Worm (Caenorhabditis elegans) whole organism, late embryonic: ENCODE data around the gene K01A2.6.

Experiments
- ceh-45 ChIP-seq: fragments of 200-800 bp; sonication (Bioruptor generic); IDR thresholded peaks from 2 replicates; pipeline ENCODE4 v1.3.6; 2022; ENCODE audit warnings: missing genetic modification reagents, missing genetic modification characterization, missing compliant biosample characterization
- ceh-6 ChIP-seq: fragments of 200-800 bp; sonication (Bioruptor generic); optimal IDR thresholded peaks from 2 replicates; lab custom pipeline; 2018; ENCODE audit warnings: mild to moderate bottlenecking, missing genetic modification characterization, missing compliant biosample characterization
- hlh-6 ChIP-seq: sonication (generic microtip); optimal IDR thresholded peaks from 2 replicates; lab custom pipeline; 2016; ENCODE audit warnings: missing genotype, missing genetic modification characterization, missing compliant biosample characterization
- npax-4 ChIP-seq: sonication (generic microtip); optimal IDR thresholded peaks from 2 replicates; lab custom pipeline; 2016; ENCODE audit warnings: missing genetic modification characterization, missing compliant biosample characterization
- pax-1 ChIP-seq: fragments of 150-350 bp; optimal IDR thresholded peaks from 2 replicates; lab custom pipeline; 2014; ENCODE audit warnings: missing biosample characterization, missing genetic modification characterization
- pha-4 ChIP-seq: fragments of 150-350 bp; optimal IDR thresholded peaks from 2 replicates; lab custom pipeline; 2018; ENCODE audit warnings: missing biosample characterization, missing genetic modification reagents, missing genetic modification characterization
- rnt-1 ChIP-seq: sonication (generic microtip); optimal IDR thresholded peaks from 2 replicates; lab custom pipeline; 2016; ENCODE audit warnings: missing genetic modification characterization, missing compliant biosample characterization

DNA sequence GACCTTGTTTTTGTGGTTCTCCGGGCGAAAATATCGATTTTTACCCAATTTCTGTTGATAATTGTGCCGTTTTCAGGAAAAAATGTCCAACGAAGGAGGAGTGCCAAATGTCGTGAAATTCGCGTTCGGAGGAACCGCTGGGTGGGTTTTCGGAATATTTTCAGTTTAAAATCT is 13.3 kb upstream of the K01A2.6 start, which contains the start of gene misc-1:
- TF ChIP-seq rnt-1 (tag; lab: Kevin White, UChicago) = no peak
- no peak for TF ChIP-seq ceh-45
- TF ChIP-seq pha-4 (tag; lab: Kevin White, UChicago) = no peak
- no peak for TF ChIP-seq hlh-6 (tag; lab: Kevin White, UChicago)
- no peak for TF ChIP-seq npax-4 (tag; lab: Kevin White, UChicago)
- TF ChIP-seq ceh-6 (GFP tag; lab: Kevin White, UChicago) = no peak
- no peak for TF ChIP-seq pax-1 (tag; lab: Kevin White, UChicago)
